Fruit fly (Drosophila melanogaster) Kc167 (cell line): Measurements from ENCODE around the gene Ccp84Ae.

Experiments
- Myc ChIP-seq: fragments of >200 bp; optimal IDR thresholded peaks from 2 replicates; lab custom pipeline; 2017; ENCODE audit warnings: missing external identifiers
- Sin3A ChIP-seq: fragments of >200 bp; optimal IDR thresholded peaks from 2 replicates; lab custom pipeline; 2018; ENCODE audit warnings: missing external identifiers
- h ChIP-seq: fragments of >200 bp; optimal IDR thresholded peaks from 3 replicates; lab custom pipeline; 2018; ENCODE audit warnings: missing external identifiers
- insv ChIP-seq: fragments of >200 bp; optimal IDR thresholded peaks from 3 replicates; lab custom pipeline; 2018; ENCODE audit warnings: missing external identifiers
- psq ChIP-seq: fragments of >200 bp; optimal IDR thresholded peaks from 2 replicates; lab custom pipeline; 2017; ENCODE audit warnings: missing external identifiers
- ttk ChIP-seq: sonication (Bioruptor generic); optimal IDR thresholded peaks from 2 replicates; lab custom pipeline; 2017; ENCODE audit warnings: missing external identifiers

Gene Ccp84Ae

dm6 chr3R:6687219-6687618 lies 4.3 kb downstream of the Ccp84Ae start:
- TF ChIP-seq Myc (lab: Kevin White, UChicago) (no peak), Sin3A (no peak), psq (no peak), ttk (lab: Kevin White, UChicago) (no peak), h (lab: Kevin White, UChicago) (no peak), insv (lab: Kevin White, UChicago) (no peak)

DNA sequence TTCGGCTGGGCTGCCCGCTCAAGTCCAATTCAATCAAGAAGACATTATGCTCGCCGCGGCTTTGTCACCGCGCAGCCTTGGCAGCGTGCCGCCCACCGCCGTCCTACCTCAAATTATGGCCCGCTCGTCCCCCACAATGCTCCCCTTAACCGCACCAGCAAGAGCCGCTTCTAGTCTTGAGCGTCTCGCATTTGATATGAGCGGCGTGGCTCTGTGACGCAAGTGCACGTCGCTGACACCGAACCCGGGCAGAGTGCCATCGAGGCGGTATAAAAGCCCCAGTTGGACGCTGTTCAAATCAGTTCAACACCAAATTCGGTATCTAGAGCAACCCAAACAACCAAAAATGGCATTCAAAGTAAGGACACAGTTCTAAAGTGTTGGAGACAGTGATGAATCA lies 5.1 kb downstream of the Ccp84Ae start, which contains the start of gene Ccp84Ag:
Gene Ccp84Ag (plus strand): TSS at position 301 of the 400 bp plus-strand sequence.
- TF ChIP-seq ttk (lab: Kevin White, UChicago) (no peak), psq (no peak), insv (lab: Kevin White, UChicago) (no peak), Myc (lab: Kevin White, UChicago) (no peak), h (lab: Kevin White, UChicago) (no peak), Sin3A (no peak)

dm6 chr3R:6684145-6684544 lies 7.4 kb downstream of the Ccp84Ae start, which contains the start of gene Edg84A:
Gene Edg84A (plus strand): TSS chr3R:6684445.
- TF ChIP-seq ttk (lab: Kevin White, UChicago): no peak
- no peak for TF ChIP-seq psq
- no peak for TF ChIP-seq Sin3A
- no peak for TF ChIP-seq Myc (lab: Kevin White, UChicago)
- no peak for TF ChIP-seq insv (lab: Kevin White, UChicago)
- TF ChIP-seq h (lab: Kevin White, UChicago): no peak

DNA sequence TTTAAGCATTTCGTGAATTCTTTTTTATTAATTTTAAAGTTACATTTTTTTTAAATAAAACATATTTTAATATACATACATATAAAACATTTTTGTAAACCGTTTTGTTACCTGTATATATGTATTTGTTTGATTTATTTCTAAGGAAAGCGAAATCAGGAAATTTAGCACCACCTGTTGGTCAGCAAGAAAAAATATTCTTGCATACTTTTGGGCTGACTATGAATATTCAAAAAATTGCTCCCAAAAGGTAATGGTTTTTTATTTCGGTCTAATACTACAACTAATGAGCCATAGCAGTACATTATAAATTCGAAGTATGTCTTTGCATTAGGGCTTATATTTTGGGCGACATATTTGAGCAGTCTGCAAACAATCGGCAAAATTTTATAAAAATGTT lies 7.9 kb downstream of the Ccp84Ae start:
- no peak for TF ChIP-seq psq
- TF ChIP-seq ttk (lab: Kevin White, UChicago): no peak
- TF ChIP-seq h (lab: Kevin White, UChicago): no peak
- TF ChIP-seq Myc (lab: Kevin White, UChicago): no peak
- no peak for TF ChIP-seq Sin3A
- no peak for TF ChIP-seq insv (lab: Kevin White, UChicago)

DNA sequence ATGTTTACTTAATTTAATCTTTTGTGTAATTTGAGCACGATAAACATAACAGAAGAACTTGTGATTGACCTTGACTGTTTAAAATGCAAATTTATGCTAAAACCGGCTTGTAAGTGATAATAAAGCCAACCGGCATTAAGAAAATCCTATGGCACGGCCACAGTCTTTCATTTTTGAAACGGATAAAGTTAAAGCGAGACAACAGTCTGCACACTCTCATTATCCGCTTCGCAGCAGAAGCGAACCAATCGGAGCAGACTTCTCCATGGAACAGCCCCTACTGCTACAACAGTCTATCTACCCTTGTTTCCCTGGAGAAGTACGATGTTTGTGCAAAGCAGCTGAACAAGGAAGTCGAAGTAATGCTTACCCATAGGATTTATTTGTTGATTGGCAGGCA lies 8.4 kb downstream of the Ccp84Ae start:
- TF ChIP-seq insv (lab: Kevin White, UChicago): no peak
- no peak for TF ChIP-seq Myc (lab: Kevin White, UChicago)
- no peak for TF ChIP-seq ttk (lab: Kevin White, UChicago)
- no peak for TF ChIP-seq Sin3A
- TF ChIP-seq psq: no peak
- TF ChIP-seq h (lab: Kevin White, UChicago): no peak

DNA sequence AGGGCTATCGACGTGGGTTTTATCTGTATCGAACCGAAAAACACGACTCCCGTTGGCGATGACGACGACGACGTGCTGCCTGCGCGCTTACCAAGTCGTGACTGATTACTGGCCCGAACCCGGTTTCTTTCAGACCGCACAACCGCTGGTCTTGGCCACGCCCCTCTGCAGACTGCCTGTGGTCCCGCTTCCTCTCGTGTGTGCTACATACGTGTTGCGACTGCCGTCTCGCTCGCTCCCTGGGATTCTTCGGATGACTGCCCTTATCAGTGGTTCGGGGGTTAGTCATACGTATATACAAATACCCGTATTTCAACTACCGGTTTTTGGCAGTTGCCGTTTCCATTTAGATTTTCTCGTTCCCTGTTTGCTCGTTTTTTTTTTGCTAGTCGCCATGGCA lies 13.1 kb downstream of the Ccp84Ae start, which contains the start of gene lab:
Gene lab (minus strand): TSS at position 111 of the 400 bp plus-strand sequence.
- TF ChIP-seq insv (lab: Kevin White, UChicago) (no peak), Sin3A (no peak), h (lab: Kevin White, UChicago) (no peak), psq (no peak), ttk (lab: Kevin White, UChicago) (no peak), Myc (lab: Kevin White, UChicago) (no peak)

- TF ChIP-seq h (lab: Kevin White, UChicago): no peak
- TF ChIP-seq Myc (lab: Kevin White, UChicago): no peak
- TF ChIP-seq insv (lab: Kevin White, UChicago): no peak
- no peak for TF ChIP-seq Sin3A
- no peak for TF ChIP-seq psq
- TF ChIP-seq ttk (lab: Kevin White, UChicago): no peak
These were observed 17.0 kb downstream of the Ccp84Ae start for dm6 chr3R:6674548-6674947.

DNA sequence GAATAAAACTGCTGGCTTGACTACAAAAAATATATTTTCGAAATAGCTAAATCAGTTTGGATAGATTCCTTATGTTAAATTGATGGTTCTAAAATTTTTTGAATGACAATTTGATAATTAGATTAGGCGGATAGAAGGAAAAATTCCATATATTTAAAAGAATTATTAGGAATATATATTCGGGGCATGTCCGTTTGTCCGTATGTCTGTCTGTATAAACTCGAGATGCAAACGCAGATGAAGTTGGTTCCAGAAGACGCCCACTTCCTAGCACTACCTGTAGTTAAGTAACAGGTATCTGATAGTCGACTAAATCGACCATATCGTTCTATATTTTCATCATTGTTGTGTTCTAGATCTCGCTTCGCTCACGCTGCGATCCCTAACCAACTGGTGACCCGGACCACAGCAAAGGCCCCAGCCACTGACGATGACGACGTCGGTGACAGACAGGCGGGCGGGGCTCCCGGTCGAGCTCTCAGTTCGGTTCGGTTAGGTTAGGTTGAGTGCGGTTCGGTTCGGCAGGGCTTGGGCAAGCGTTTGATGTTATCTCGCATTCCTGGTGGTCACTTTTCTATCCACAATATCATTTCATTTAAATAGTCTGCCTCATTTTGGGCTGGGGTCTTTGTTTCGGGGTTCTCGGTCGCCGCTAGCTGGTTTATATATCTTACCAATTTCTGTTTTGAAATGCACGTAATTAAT lies 19.1 kb downstream of the Ccp84Ae start:
- no peak for TF ChIP-seq insv (lab: Kevin White, UChicago)

DNA sequence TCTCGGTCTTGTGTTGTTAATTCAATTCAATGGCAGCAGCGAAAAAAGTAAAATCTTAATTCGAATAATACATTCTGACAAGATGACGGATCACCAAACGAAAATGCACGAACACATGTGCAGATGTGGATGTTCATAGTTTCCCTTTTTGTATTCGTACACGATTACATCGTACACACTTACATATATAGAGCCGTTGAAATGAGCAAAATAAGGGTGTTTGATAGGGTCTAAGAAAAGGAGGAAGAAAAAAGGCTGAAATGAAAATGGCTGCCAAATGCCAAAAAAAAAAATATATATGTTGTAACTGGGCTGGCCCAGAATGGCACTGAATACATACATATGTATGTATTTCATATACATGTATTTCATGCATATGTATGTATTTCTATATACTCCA lies 23.3 kb downstream of the Ccp84Ae start:
- TF ChIP-seq insv (lab: Kevin White, UChicago): no peak
- no peak for TF ChIP-seq ttk (lab: Kevin White, UChicago)
- TF ChIP-seq Myc (lab: Kevin White, UChicago): no peak
- no peak for TF ChIP-seq psq
- TF ChIP-seq Sin3A: no peak
- no peak for TF ChIP-seq h (lab: Kevin White, UChicago)

- no peak for TF ChIP-seq Sin3A
- TF ChIP-seq psq: no peak
- TF ChIP-seq ttk (lab: Kevin White, UChicago): no peak
- no peak for TF ChIP-seq Myc (lab: Kevin White, UChicago)
- no peak for TF ChIP-seq insv (lab: Kevin White, UChicago)
- no peak for TF ChIP-seq h (lab: Kevin White, UChicago)
These were observed 24.3 kb downstream of the Ccp84Ae start for dm6 chr3R:6667245-6667644.

DNA sequence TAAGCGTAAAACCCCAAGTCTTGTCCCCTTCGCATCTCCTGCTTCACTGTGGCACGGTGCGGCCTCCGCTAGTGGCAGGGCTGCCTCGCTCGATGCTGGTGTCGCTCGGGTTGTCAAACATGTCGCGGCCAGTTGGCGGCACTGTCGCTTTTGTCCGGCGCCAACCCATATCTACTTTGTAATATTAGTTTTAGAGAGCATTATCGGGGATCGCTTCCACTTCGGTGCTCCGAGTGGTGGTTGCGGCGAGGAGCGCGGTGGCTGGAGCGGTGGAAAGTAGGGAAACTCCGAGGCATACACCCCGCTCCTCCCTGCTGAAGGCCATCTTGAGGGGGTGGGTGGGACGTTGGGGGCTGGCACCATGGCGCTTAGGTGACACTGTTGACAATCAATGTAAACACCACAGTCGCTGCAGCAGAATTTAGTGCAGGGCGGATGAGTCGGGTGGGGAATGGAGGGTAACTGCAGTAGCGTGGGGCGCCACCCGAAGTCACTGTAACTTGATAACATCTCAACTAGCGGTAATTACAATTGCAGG lies 26.4 kb downstream of the Ccp84Ae start:
- no peak for TF ChIP-seq h (lab: Kevin White, UChicago)

DNA sequence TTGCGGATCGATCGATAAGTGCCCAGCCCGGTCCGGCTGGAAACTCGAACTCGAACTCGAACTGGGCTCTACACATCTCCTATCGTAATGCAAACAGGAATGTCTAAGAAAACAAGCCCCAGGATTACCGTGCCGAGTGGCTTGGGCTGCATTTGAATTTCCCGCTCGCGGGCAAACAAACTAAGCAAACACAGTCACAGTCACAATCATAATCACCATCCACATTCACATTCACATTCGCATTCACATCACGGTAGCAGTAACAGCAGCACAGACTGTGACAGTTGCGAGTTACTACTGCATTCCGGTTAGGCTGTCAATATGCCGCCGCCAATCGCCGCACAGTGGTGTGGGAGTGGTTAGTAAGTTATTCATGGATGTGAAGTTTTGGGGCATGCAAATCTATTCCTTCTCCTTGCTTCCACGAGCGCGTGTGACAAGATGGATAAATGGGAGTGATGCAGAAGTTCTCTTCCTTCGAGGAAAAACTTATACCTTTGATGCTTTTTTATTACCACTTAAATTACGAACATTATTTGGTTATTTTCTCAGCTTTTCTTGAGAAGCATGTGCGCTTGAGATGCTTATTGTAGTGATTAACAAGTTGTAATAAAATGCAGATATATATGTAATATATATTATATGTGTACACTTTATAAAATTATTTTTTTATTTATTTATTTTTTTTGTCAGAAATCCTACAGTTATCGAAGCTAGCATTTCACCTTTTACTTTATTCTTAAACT lies 27.0 kb downstream of the Ccp84Ae start:
- TF ChIP-seq h (lab: Kevin White, UChicago) (no peak), insv (lab: Kevin White, UChicago) (no peak), Myc (lab: Kevin White, UChicago) (no peak), ttk (lab: Kevin White, UChicago) (no peak), Sin3A (no peak), psq (no peak)
